Fruit fly (Drosophila melanogaster): ENCODE measurements around the gene CYLD.

The CYLD gene

dm6 chr2L:10306518-10307260 lies 7.0 kb upstream of the CYLD start, which contains the start of the genes CG5390 and CG4968 (continued):
- peak; percentile 87 for TF ChIP-seq stwl (tag; optimal IDR thresholded peaks at IDR 0.05)
- peak; percentile 35; the same call in 2 of the 3 replicates for TF ChIP-seq knrl (GFP tag; IDR thresholded peaks at IDR 0.05; ENCODE audit: partially characterized antibody)
- no peak for TF ChIP-seq TFAM (GFP tag; optimal IDR thresholded peaks at IDR 0.05)
- peak; percentile 44 for TF ChIP-seq Nf-YB (GFP tag; optimal IDR thresholded peaks at IDR 0.05)
- TF ChIP-seq unc-4 (GFP tag; IDR thresholded peaks at IDR 0.05; ENCODE audit: partially characterized antibody): peak; percentile 50
- peak; percentile 39 for TF ChIP-seq CG10431 (GFP tag; optimal IDR thresholded peaks at IDR 0.05)
- no peak for TF ChIP-seq CG42726 (GFP tag; IDR thresholded peaks at IDR 0.05; ENCODE audit: partially characterized antibody)
- peak; percentile 58; the same call in 1 of the 3 replicates for TF ChIP-seq Dbx (GFP tag; IDR thresholded peaks at IDR 0.05)
- 0 out of 2 replicates have a peak, but pooled peaks have one; percentile 34 for TF ChIP-seq CG11247 (GFP tag; IDR thresholded peaks at IDR 0.05)
- TF ChIP-seq CG16779 (GFP tag; IDR thresholded peaks at IDR 0.05): no peak
- TF ChIP-seq Xrp1 (GFP tag; IDR thresholded peaks at IDR 0.05): peak; percentile 62; the same call in 1 of the 2 replicates
- TF ChIP-seq CG2120 (GFP tag; optimal IDR thresholded peaks at IDR 0.05): peak; percentile 75
- no peak for TF ChIP-seq Hey (tag; optimal IDR thresholded peaks at IDR 0.05)
- no peak for TF ChIP-seq chif (GFP tag; optimal IDR thresholded peaks at IDR 0.05)
- TF ChIP-seq Chrac-16 (GFP tag; optimal IDR thresholded peaks at IDR 0.05): peak; percentile 8
- no peak for TF ChIP-seq luna (GFP tag; optimal IDR thresholded peaks at IDR 0.05)
- peak; percentile 69 for TF ChIP-seq CG17328 (GFP tag; IDR thresholded peaks at IDR 0.05)
- peak; percentile 17; the same call in 1 of the 2 replicates for TF ChIP-seq CG1024 (GFP tag; IDR thresholded peaks at IDR 0.05)
- no peak for TF ChIP-seq CG2875 (GFP tag; optimal IDR thresholded peaks at IDR 0.05)
- TF ChIP-seq tgo (GFP tag; IDR thresholded peaks at IDR 0.05): peak; percentile 45; the same call in 1 of the 3 replicates
- no peak for TF ChIP-seq CG12236 (GFP tag; optimal IDR thresholded peaks at IDR 0.05)
- peak; percentile 48 for TF ChIP-seq exex (tag; optimal IDR thresholded peaks at IDR 0.05)
- TF ChIP-seq eve (GFP tag; optimal IDR thresholded peaks at IDR 0.05): no peak
- 0 out of 2 replicates have a peak, but pooled peaks have one; percentile 44 for TF ChIP-seq CG43689 (GFP tag; IDR thresholded peaks at IDR 0.05)
- TF ChIP-seq croc (GFP tag; conservative IDR thresholded peaks at IDR 0.05): no peak
- TF ChIP-seq aop (GFP tag; IDR thresholded peaks at IDR 0.05): no peak
- TF ChIP-seq ewg (GFP tag; optimal IDR thresholded peaks at IDR 0.05): peak; percentile 38
- no peak for TF ChIP-seq Optix (GFP tag; IDR thresholded peaks at IDR 0.05)
- peak in 1 of 2 experiments; percentile 42 for TF ChIP-seq Pdp1 (GFP tag; optimal IDR thresholded peaks at IDR 0.05)
- TF ChIP-seq CG12391 (tag; optimal IDR thresholded peaks at IDR 0.05): peak; percentile 85
- TF ChIP-seq CG8089 (GFP tag; optimal IDR thresholded peaks at IDR 0.05): no peak
- peak; percentile 65 for TF ChIP-seq Sox100B (GFP tag; optimal IDR thresholded peaks at IDR 0.05)
- TF ChIP-seq nau (GFP tag; optimal IDR thresholded peaks at IDR 0.05): peak; percentile 33
- TF ChIP-seq Hmr (GFP tag; optimal IDR thresholded peaks at IDR 0.05): peak; percentile 85
- peak; percentile 18 for TF ChIP-seq Six4 (GFP tag; optimal IDR thresholded peaks at IDR 0.05)
- peak in 1 of 2 experiments; percentile 46 for TF ChIP-seq Eip74EF (GFP tag; optimal IDR thresholded peaks at IDR 0.05)
- TF ChIP-seq GATAe (GFP tag; conservative IDR thresholded peaks at IDR 0.05): no peak
- TF ChIP-seq Lhr (GFP tag; optimal IDR thresholded peaks at IDR 0.05): peak; percentile 63
- no peak for TF ChIP-seq CG8944 (GFP tag; optimal IDR thresholded peaks at IDR 0.05)
- peak; percentile 70 for TF ChIP-seq E2f2 (GFP tag; IDR thresholded peaks at IDR 0.05)
- TF ChIP-seq ap (GFP tag; IDR thresholded peaks at IDR 0.05): no peak
- TF ChIP-seq CG12219 (GFP tag; optimal IDR thresholded peaks at IDR 0.05): peak; percentile 37
- peak; percentile 64 for TF ChIP-seq CG8388 (GFP tag; optimal IDR thresholded peaks at IDR 0.05)
- TF ChIP-seq HmgZ (tag; optimal IDR thresholded peaks at IDR 0.05): peak; percentile 68
- TF ChIP-seq Doc2 (GFP tag; IDR thresholded peaks at IDR 0.05): no peak
- TF ChIP-seq pum (GFP tag; optimal IDR thresholded peaks at IDR 0.05): no peak
- peak; percentile 46 for TF ChIP-seq CG1233 (GFP tag; optimal IDR thresholded peaks at IDR 0.05)
- TF ChIP-seq pnt (GFP tag; optimal IDR thresholded peaks at IDR 0.05): no peak
- TF ChIP-seq CG11398 (GFP tag; optimal IDR thresholded peaks at IDR 0.05): no peak
